Worm (Caenorhabditis elegans) whole organism, L1 larva: ENCODE measurements around the gene str-77.

Experiments used
- C16A3.4 ChIP-seq: fragments of 150-350 bp; optimal IDR thresholded peaks from 2 replicates; lab custom pipeline; 2014; ENCODE audit warnings: missing biosample characterization, missing genetic modification characterization
- F16B12.6 ChIP-seq: fragments of 150-350 bp; optimal IDR thresholded peaks from 2 replicates; lab custom pipeline; 2014; ENCODE audit warnings: missing biosample characterization, missing genetic modification characterization
- blmp-1 ChIP-seq: fragments of 150-350 bp; optimal IDR thresholded peaks from 2 replicates; lab custom pipeline; 2014; ENCODE audit warnings: missing biosample characterization, missing genetic modification characterization
- ceh-8 ChIP-seq: fragments of 200-800 bp; sonication (Bioruptor generic); optimal IDR thresholded peaks from 2 replicates; lab custom pipeline; 2018; ENCODE audit warnings: mild to moderate bottlenecking, missing genetic modification characterization, moderate library complexity, missing compliant biosample characterization
- ceh-82 ChIP-seq, 3 experiments: fragments of 150-350 bp in 1 of 3; sonication (generic microtip) in 2 of 3; optimal IDR thresholded peaks; 2 replicates each; lab custom pipeline; 2014 to 2017; ENCODE audit warnings: missing biosample characterization in 3 of 3, missing genetic modification characterization in 3 of 3
- dsc-1 ChIP-seq: sonication (generic microtip); optimal IDR thresholded peaks from 2 replicates; lab custom pipeline; 2016; ENCODE audit warnings: mild to moderate bottlenecking, missing genetic modification characterization, missing compliant biosample characterization
- efl-1 ChIP-seq, 4 experiments: fragments of 150-350 bp; optimal IDR thresholded peaks in 3 of 4; peaks in 1 of 4; 1 replicate in 1 of 4; 2 replicates in 3 of 4; lab custom pipeline; 2014; ENCODE audit warnings: missing biosample characterization in 2 of 4, missing genetic modification characterization in 2 of 4, missing genetic modification reagents in 2 of 4
- egl-13 ChIP-seq: sonication (generic microtip); optimal IDR thresholded peaks from 2 replicates; lab custom pipeline; 2016; ENCODE audit warnings: missing genotype, missing genetic modification reagents, missing genetic modification characterization, missing compliant biosample characterization
- ets-5 ChIP-seq: fragments of 200-800 bp; sonication (Bioruptor generic); IDR thresholded peaks from 2 replicates; pipeline ENCODE4 v1.3.6; 2022; ENCODE audit warnings: missing genetic modification characterization, missing compliant biosample characterization
- fkh-4 ChIP-seq: sonication (generic microtip); optimal IDR thresholded peaks from 2 replicates; lab custom pipeline; 2016; ENCODE audit warnings: missing compliant biosample characterization, missing genetic modification characterization, borderline replicate concordance
- hlh-17 ChIP-seq: fragments of 200-800 bp; sonication (Bioruptor generic); optimal IDR thresholded peaks from 2 replicates; lab custom pipeline; 2018; ENCODE audit warnings: missing genetic modification characterization, mild to moderate bottlenecking, missing compliant biosample characterization, moderate library complexity, borderline replicate concordance
- isw-1 ChIP-seq: fragments of 200-800 bp; sonication (Bioruptor generic); IDR thresholded peaks from 2 replicates; pipeline ENCODE4 v1.3.6; 2022; ENCODE audit warnings: missing genetic modification characterization, missing compliant biosample characterization
- lin-13 ChIP-seq: fragments of 150-350 bp; optimal IDR thresholded peaks from 2 replicates; lab custom pipeline; 2014; ENCODE audit warnings: missing biosample characterization, missing genetic modification reagents, missing genetic modification characterization
- lin-14 ChIP-seq: fragments of 200-800 bp; sonication (Bioruptor generic); optimal IDR thresholded peaks from 2 replicates; lab custom pipeline; 2018; ENCODE audit warnings: mild to moderate bottlenecking, missing genetic modification characterization, moderate library complexity, missing compliant biosample characterization
- lin-15B ChIP-seq: fragments of 150-350 bp; sonication (generic microtip); optimal IDR thresholded peaks from 3 replicates; lab custom pipeline; 2014; ENCODE audit warnings: missing biosample characterization, missing genetic modification characterization
- mab-9 ChIP-seq: fragments of 200-800 bp; sonication (Bioruptor generic); IDR thresholded peaks from 2 replicates; pipeline ENCODE4 v1.3.6; 2022; ENCODE audit warnings: missing genetic modification reagents, missing genetic modification characterization, missing compliant biosample characterization
- mef-2 ChIP-seq: fragments of 150-350 bp; optimal IDR thresholded peaks from 2 replicates; lab custom pipeline; 2014; ENCODE audit warnings: missing biosample characterization, missing genetic modification characterization
- nhr-19 ChIP-seq: fragments of 200-800 bp; sonication (Bioruptor generic); conservative IDR thresholded peaks from 2 replicates; pipeline ENCODE4 v1.3.6; 2022; ENCODE audit warnings: missing genetic modification characterization, missing compliant biosample characterization
- nhr-20 ChIP-seq: sonication (generic microtip); optimal IDR thresholded peaks from 2 replicates; lab custom pipeline; 2016; ENCODE audit warnings: mild to moderate bottlenecking, missing genetic modification characterization, missing compliant biosample characterization
- nhr-47 ChIP-seq: sonication (generic microtip); optimal IDR thresholded peaks from 2 replicates; lab custom pipeline; 2016; ENCODE audit warnings: mild to moderate bottlenecking, missing genetic modification characterization, moderate library complexity, missing compliant biosample characterization
- nhr-71 ChIP-seq: sonication (generic microtip); optimal IDR thresholded peaks from 2 replicates; lab custom pipeline; 2016; ENCODE audit warnings: mild to moderate bottlenecking, missing genetic modification characterization, moderate library complexity, missing compliant biosample characterization
- nhr-84 ChIP-seq: sonication (generic microtip); optimal IDR thresholded peaks from 2 replicates; lab custom pipeline; 2017; ENCODE audit warnings: missing biosample characterization, missing genetic modification characterization
- nhr-85 ChIP-seq: sonication (generic microtip); peaks from one replicate; lab custom pipeline; 2016; ENCODE audit warnings: missing genetic modification characterization, inconsistent platforms, missing compliant biosample characterization
- pax-3 ChIP-seq: fragments of 200-800 bp; sonication (Bioruptor generic); optimal IDR thresholded peaks from 2 replicates; lab custom pipeline; 2018; ENCODE audit warnings: mild to moderate bottlenecking, missing genetic modification characterization, moderate library complexity, missing compliant biosample characterization
- skn-1 ChIP-seq: fragments of 150-350 bp; optimal IDR thresholded peaks from 2 replicates; lab custom pipeline; 2014; ENCODE audit warnings: missing biosample characterization, missing genetic modification characterization
- snpc-4 ChIP-seq: fragments of 150-350 bp; optimal IDR thresholded peaks from 2 replicates; lab custom pipeline; 2014; ENCODE audit warnings: missing biosample characterization, missing genetic modification characterization
- snu-23 ChIP-seq: sonication (generic microtip); optimal IDR thresholded peaks from 2 replicates; lab custom pipeline; 2016; ENCODE audit warnings: missing genetic modification characterization, missing compliant biosample characterization
- sox-4 ChIP-seq: sonication (generic microtip); optimal IDR thresholded peaks from 2 replicates; lab custom pipeline; 2016; ENCODE audit warnings: missing genetic modification characterization, missing compliant biosample characterization
- sptf-1 ChIP-seq: fragments of 150-350 bp; optimal IDR thresholded peaks from 2 replicates; lab custom pipeline; 2014; ENCODE audit warnings: missing biosample characterization, missing genetic modification characterization
- sup-37 ChIP-seq: fragments of 200-800 bp; sonication (Bioruptor generic); optimal IDR thresholded peaks from 2 replicates; lab custom pipeline; 2018; ENCODE audit warnings: mild to moderate bottlenecking, missing genetic modification characterization, missing compliant biosample characterization
- swsn-7 ChIP-seq: sonication (generic microtip); optimal IDR thresholded peaks from 2 replicates; lab custom pipeline; 2016; ENCODE audit warnings: missing genetic modification characterization, missing compliant biosample characterization
- tbx-2 ChIP-seq: sonication (generic microtip); optimal IDR thresholded peaks from 2 replicates; lab custom pipeline; 2016; ENCODE audit warnings: missing genetic modification characterization, missing compliant biosample characterization
- tlp-1 ChIP-seq: fragments of 150-350 bp; optimal IDR thresholded peaks from 2 replicates; lab custom pipeline; 2014; ENCODE audit warnings: missing biosample characterization, missing genetic modification characterization
- unc-62 ChIP-seq: fragments of 150-350 bp; optimal IDR thresholded peaks from 2 replicates; lab custom pipeline; 2014; ENCODE audit warnings: missing biosample characterization, missing genetic modification reagents, missing genetic modification characterization
- unc-98 ChIP-seq: fragments of 200-800 bp; sonication (Bioruptor generic); IDR thresholded peaks from 2 replicates; pipeline ENCODE4 v1.3.6; 2022; ENCODE audit warnings: missing genetic modification characterization, missing compliant biosample characterization
- ztf-11 ChIP-seq, 2 experiments: sonication (generic microtip); optimal IDR thresholded peaks; 2 replicates each; lab custom pipeline; 2016 to 2017; ENCODE audit warnings: missing genetic modification characterization in 2 of 2, missing biosample characterization in 1 of 2, missing compliant biosample characterization in 1 of 2

The str-77 gene

ce11 chrV:17765077-17765476, 46.3 kb downstream of the str-77 start, which contains the start of the genes C47A10.16 and srh-283:
Gene C47A10.16 (minus strand): TSS chrV:17765177.
Gene srh-283 (plus strand): TSS chrV:17765348.
- TF ChIP-seq mab-9 (GFP tag; lab: Robert Waterston, UW) (no peak), nhr-71 (tag; lab: Kevin White, UChicago) (no peak), F16B12.6 (tag; lab: Kevin White, UChicago) (no peak), lin-13 (no peak), sup-37 (no peak), nhr-47 (tag; lab: Kevin White, UChicago) (no peak), swsn-7 (tag; lab: Kevin White, UChicago) (no peak), sox-4 (no peak), C16A3.4 (tag; lab: Kevin White, UChicago) (no peak), snu-23 (GFP tag; lab: Kevin White, UChicago) (no peak), ztf-11 (tag; optimal IDR thresholded peaks at IDR 0.05; lab: Kevin White, UChicago) (no peak), ets-5 (GFP tag; lab: Robert Waterston, UW) (no peak), nhr-85 (tag; lab: Kevin White, UChicago) (no peak), egl-13 (tag; lab: Kevin White, UChicago) (no peak), sptf-1 (tag; lab: Kevin White, UChicago) (no peak), skn-1 (tag; lab: Kevin White, UChicago) (no peak), lin-15B (tag; lab: Kevin White, UChicago) (no peak), nhr-20 (tag; lab: Kevin White, UChicago) (no peak)

DNA sequence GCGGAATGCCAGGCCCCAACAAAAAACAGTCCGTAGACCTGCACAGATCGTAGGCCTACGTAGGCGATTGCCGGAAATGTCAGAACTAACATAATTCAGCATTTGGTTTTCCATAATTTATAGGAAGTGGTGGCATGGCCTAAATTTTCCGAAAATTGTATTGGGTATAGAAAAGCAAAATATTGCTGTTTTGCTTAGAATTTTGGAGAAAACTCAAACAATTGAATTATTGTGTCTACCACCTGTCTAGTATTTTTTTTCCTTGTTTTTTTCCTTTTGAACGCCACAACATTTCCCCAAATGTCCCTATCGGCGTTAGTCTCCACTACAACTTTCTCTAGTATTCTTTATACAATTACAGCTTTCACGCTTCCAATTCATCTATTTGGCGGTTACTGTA, 48.5 kb downstream of the str-77 start, which contains the start of gene srh-284:
TSS of gene srh-284 (plus strand) at position 301 of the 400 bp plus-strand sequence.
- TF ChIP-seq ceh-8 (GFP tag; lab: Kevin White, UChicago): no peak
- TF ChIP-seq snpc-4: no peak
- TF ChIP-seq nhr-20 (tag; lab: Kevin White, UChicago): no peak
- TF ChIP-seq nhr-84: no peak
- TF ChIP-seq lin-14 (GFP tag; lab: Kevin White, UChicago): no peak
- no peak for TF ChIP-seq isw-1
- TF ChIP-seq nhr-19: no peak
- TF ChIP-seq nhr-47 (tag; lab: Kevin White, UChicago): no peak
- TF ChIP-seq unc-62 (GFP tag; lab: Kevin White, UChicago): no peak
- TF ChIP-seq unc-98: no peak
- TF ChIP-seq snu-23 (GFP tag; lab: Kevin White, UChicago): no peak
- TF ChIP-seq hlh-17 (GFP tag; lab: Kevin White, UChicago): no peak
- no peak for TF ChIP-seq ceh-82 (tag; optimal IDR thresholded peaks at IDR 0.05; lab: Kevin White, UChicago)
- TF ChIP-seq dsc-1 (tag; lab: Kevin White, UChicago): no peak
- no peak for TF ChIP-seq pax-3 (tag; lab: Kevin White, UChicago)
- TF ChIP-seq fkh-4: no peak
- TF ChIP-seq mef-2: no peak
- TF ChIP-seq tbx-2 (tag; lab: Kevin White, UChicago): no peak
- TF ChIP-seq efl-1 (optimal IDR thresholded peaks at IDR 0.05; lab: Kevin White, UChicago): no peak
- no peak for TF ChIP-seq efl-1 (GFP tag; optimal IDR thresholded peaks at IDR 0.05 in 1 of 2; lab: Kevin White, UChicago)
- TF ChIP-seq tlp-1 (tag; lab: Kevin White, UChicago): no peak
- TF ChIP-seq, all 84 proteins: peak for 0

ce11 chrV:17767768-17768167, 49.0 kb downstream of the str-77 start:
- TF ChIP-seq snpc-4 (no peak), nhr-84 (no peak), ceh-8 (GFP tag; lab: Kevin White, UChicago) (no peak), blmp-1 (tag; lab: Kevin White, UChicago) (no peak)
